In genomic region chrIV:9316068-9316681, ce11 we compare ENCODE assay signal across 5 worm cellular contexts.
TF ChIP-seq lines count a peak whose summit lies in the region.

F49C12.9 (minus strand) TSS chrIV:9316215.
rpn-7 (plus strand) TSS chrIV:9316631.

TF ChIP-seq in whole organism, L1 larva, 84 proteins besides CTCF, POLR2A, EP300 and RAD21 (continues in another document):
- no peak for TF ChIP-seq hlh-4 (tag; optimal IDR thresholded peaks at IDR 0.05; lab: Kevin White, UChicago)
- no peak; the same call in 1 of the 2 replicates for TF ChIP-seq nhr-19 (GFP tag; conservative IDR thresholded peaks at IDR 0.05; lab: Robert Waterston, UW)
- TF ChIP-seq dpl-1 (GFP tag; optimal IDR thresholded peaks at IDR 0.05; lab: Kevin White, UChicago), result peak; percentile 11 to 48 (median 47)
- no peak for TF ChIP-seq ceh-90 (tag; optimal IDR thresholded peaks at IDR 0.05; lab: Kevin White, UChicago)
- no peak for TF ChIP-seq egl-27 (tag; optimal IDR thresholded peaks at IDR 0.05; lab: Kevin White, UChicago)
- peak; percentile 69 for TF ChIP-seq nhr-85 (tag; lab: Kevin White, UChicago)
- peak; percentile 98 for TF ChIP-seq skn-1 (tag; optimal IDR thresholded peaks at IDR 0.05; lab: Kevin White, UChicago)
- peak; percentile 61 for TF ChIP-seq unc-130 (tag; optimal IDR thresholded peaks at IDR 0.05; lab: Kevin White, UChicago)
- TF ChIP-seq unc-62 (GFP tag; optimal IDR thresholded peaks at IDR 0.05; lab: Kevin White, UChicago), result no peak
- TF ChIP-seq elt-3 (tag; optimal IDR thresholded peaks at IDR 0.05; lab: Kevin White, UChicago), result no peak
- TF ChIP-seq nhr-77 (tag; optimal IDR thresholded peaks at IDR 0.05; lab: Kevin White, UChicago), result no peak
- no peak for TF ChIP-seq tbx-2 (tag; optimal IDR thresholded peaks at IDR 0.05; lab: Kevin White, UChicago)
- no peak for TF ChIP-seq snpc-4 (tag; optimal IDR thresholded peaks at IDR 0.05; lab: Kevin White, UChicago)
- TF ChIP-seq ceh-82 (tag; optimal IDR thresholded peaks at IDR 0.05; lab: Kevin White, UChicago), result peak in 2 of 3 experiments; percentile 19 to 41
- TF ChIP-seq ces-1 (GFP tag; optimal IDR thresholded peaks at IDR 0.05; lab: Kevin White, UChicago), result no peak
- TF ChIP-seq xbp-1 (tag; optimal IDR thresholded peaks at IDR 0.05; lab: Kevin White, UChicago), result peak; percentile 36
- peak; percentile 37 for TF ChIP-seq swsn-7 (tag; optimal IDR thresholded peaks at IDR 0.05; lab: Kevin White, UChicago)
- no peak for TF ChIP-seq lin-14 (GFP tag; optimal IDR thresholded peaks at IDR 0.05; lab: Kevin White, UChicago)
- TF ChIP-seq egl-13 (tag; optimal IDR thresholded peaks at IDR 0.05; lab: Kevin White, UChicago), result no peak

TF ChIP-seq in whole organism, L3 larva, 47 proteins besides CTCF, POLR2A, EP300 and RAD21 (continues in another document):
- TF ChIP-seq lin-15B (tag; optimal IDR thresholded peaks at IDR 0.05; lab: Kevin White, UChicago) (peak; percentile 5), pha-4 (tag; optimal IDR thresholded peaks at IDR 0.05; lab: Kevin White, UChicago) (peak; percentile 52), elt-1 (tag; optimal IDR thresholded peaks at IDR 0.05; lab: Kevin White, UChicago) (no peak), nhr-67 (tag; optimal IDR thresholded peaks at IDR 0.05; lab: Kevin White, UChicago) (no peak), nhr-23 (tag; optimal IDR thresholded peaks at IDR 0.05; lab: Kevin White, UChicago) (no peak), nhr-25 (tag; optimal IDR thresholded peaks at IDR 0.05; lab: Kevin White, UChicago) (no peak), egl-5 (tag; optimal IDR thresholded peaks at IDR 0.05; lab: Kevin White, UChicago) (peak; percentile 48), nhr-43 (tag; optimal IDR thresholded peaks at IDR 0.05; lab: Kevin White, UChicago; ENCODE audit: poor library complexity, severe bottlenecking) (peak; percentile 8), nfya-1 (tag; optimal IDR thresholded peaks at IDR 0.05; lab: Kevin White, UChicago; ENCODE audit: insufficient read depth) (peak; percentile 56), aly-2 (tag; optimal IDR thresholded peaks at IDR 0.05; lab: Kevin White, UChicago) (no peak), daf-12 (tag; optimal IDR thresholded peaks at IDR 0.05; lab: Kevin White, UChicago) (no peak), snpc-4 (tag; optimal IDR thresholded peaks at IDR 0.05; lab: Kevin White, UChicago) (peak; percentile 47), skn-1 (tag; optimal IDR thresholded peaks at IDR 0.05; lab: Kevin White, UChicago) (peak; percentile 99), elt-2 (tag; optimal IDR thresholded peaks at IDR 0.05; lab: Kevin White, UChicago) (peak; percentile 24), fos-1 (tag; optimal IDR thresholded peaks at IDR 0.05; lab: Kevin White, UChicago) (no peak), sea-2 (GFP tag; optimal IDR thresholded peaks at IDR 0.05; lab: Kevin White, UChicago) (no peak), nhr-77 (tag; optimal IDR thresholded peaks at IDR 0.05; lab: Kevin White, UChicago) (no peak), pqm-1 (tag; optimal IDR thresholded peaks at IDR 0.05; lab: Kevin White, UChicago) (no peak), ama-1 (optimal IDR thresholded peaks at IDR 0.05; lab: Kevin White, UChicago) (no peak)

TF ChIP-seq in whole organism, early embryonic, 17 proteins besides CTCF, POLR2A, EP300 and RAD21:
- TF ChIP-seq ceh-36 (tag; optimal IDR thresholded peaks at IDR 0.05; lab: Kevin White, UChicago) (peak; percentile 58), scrt-1 (GFP tag; IDR thresholded peaks at IDR 0.05; lab: Robert Waterston, UW) (peak; percentile 65; the same call in 1 of the 2 replicates), aly-1 (tag; optimal IDR thresholded peaks at IDR 0.05; lab: Kevin White, UChicago) (peak; percentile 38), hmbx-1 (tag; optimal IDR thresholded peaks at IDR 0.05; lab: Kevin White, UChicago) (no peak), ets-7 (tag; optimal IDR thresholded peaks at IDR 0.05; lab: Kevin White, UChicago) (peak; percentile 63), tbx-11 (GFP tag; IDR thresholded peaks at IDR 0.05; lab: Robert Waterston, UW) (peak; percentile 62; the same call in 1 of the 2 replicates), ama-1 (optimal IDR thresholded peaks at IDR 0.05; lab: Kevin White, UChicago) (no peak), ceh-13 (GFP tag; optimal IDR thresholded peaks at IDR 0.05; lab: Kevin White, UChicago) (peak; percentile 15), flt-1 (GFP tag; IDR thresholded peaks at IDR 0.05; lab: Robert Waterston, UW) (no peak; the same call in 1 of the 2 replicates), pes-1 (GFP tag; IDR thresholded peaks at IDR 0.05; lab: Robert Waterston, UW) (no peak; the same call in 1 of the 2 replicates), F13C5.2 (tag; optimal IDR thresholded peaks at IDR 0.05; lab: Kevin White, UChicago) (peak; percentile 91), tbx-37 (GFP tag; conservative IDR thresholded peaks at IDR 0.05; lab: Robert Waterston, UW) (peak; percentile 43; the same call in 1 of the 2 replicates), B0310.2 (tag; optimal IDR thresholded peaks at IDR 0.05; lab: Kevin White, UChicago) (no peak), hnd-1 (tag; optimal IDR thresholded peaks at IDR 0.05; lab: Kevin White, UChicago) (no peak), hmg-4 (GFP tag; optimal IDR thresholded peaks at IDR 0.05; lab: Kevin White, UChicago) (no peak), tra-4 (tag; optimal IDR thresholded peaks at IDR 0.05; lab: Kevin White, UChicago) (no peak), sea-1 (GFP tag; conservative IDR thresholded peaks at IDR 0.05; lab: Robert Waterston, UW) (peak; percentile 68)

TF ChIP-seq in whole organism, midembryonic, 9 proteins besides CTCF, POLR2A, EP300 and RAD21:
- TF ChIP-seq T22C8.4 (GFP tag; IDR thresholded peaks at IDR 0.05; lab: Robert Waterston, UW), result no peak
- TF ChIP-seq cog-1 (tag; optimal IDR thresholded peaks at IDR 0.05; lab: Kevin White, UChicago), result peak; percentile 52
- TF ChIP-seq flt-1 (GFP tag; IDR thresholded peaks at IDR 0.05; lab: Robert Waterston, UW), result no peak; the same call in none of the 2 replicates
- peak; percentile 81 for TF ChIP-seq tab-1 (GFP tag; IDR thresholded peaks at IDR 0.05; lab: Robert Waterston, UW)
- peak; percentile 86 for TF ChIP-seq med-1 (GFP tag; optimal IDR thresholded peaks at IDR 0.05; lab: Kevin White, UChicago; ENCODE audit: insufficient read depth)
- TF ChIP-seq ztf-23 (GFP tag; IDR thresholded peaks at IDR 0.05; lab: Robert Waterston, UW), result peak; percentile 85

TF ChIP-seq in whole organism, young adult, 124 proteins besides CTCF, POLR2A, EP300 and RAD21:
- TF ChIP-seq rec-8 (tag; optimal IDR thresholded peaks at IDR 0.05; lab: Kevin White, UChicago), result no peak
- 0 out of 2 replicates have a peak, but pooled peaks have one; percentile 9 for TF ChIP-seq attf-3 (GFP tag; conservative IDR thresholded peaks at IDR 0.05; lab: Robert Waterston, UW)
- TF ChIP-seq Y95B8A.8 (GFP tag; IDR thresholded peaks at IDR 0.05; lab: Robert Waterston, UW), result no peak
- TF ChIP-seq snpc-3.4 (tag; optimal IDR thresholded peaks at IDR 0.05; lab: Kevin White, UChicago), result peak; percentile 10
- TF ChIP-seq dox-1 (GFP tag; IDR thresholded peaks at IDR 0.05; lab: Robert Waterston, UW), result 0 out of 2 replicates have a peak, but pooled peaks have one; percentile 30
- no peak for TF ChIP-seq snpc-1.1 (tag; optimal IDR thresholded peaks at IDR 0.05; lab: Kevin White, UChicago; ENCODE audit: insufficient read depth)
- TF ChIP-seq lin-54 (GFP tag; optimal IDR thresholded peaks at IDR 0.05; lab: Kevin White, UChicago), result peak; percentile 8
- TF ChIP-seq rpc-1 (optimal IDR thresholded peaks at IDR 0.05; lab: Kevin White, UChicago), result peak; percentile 9
- no peak for TF ChIP-seq rpc-1 (tag; optimal IDR thresholded peaks at IDR 0.05; lab: Kevin White, UChicago)
- TF ChIP-seq ama-1 (optimal IDR thresholded peaks at IDR 0.05; lab: Kevin White, UChicago), result no peak
- TF ChIP-seq ama-1 (GFP tag; optimal IDR thresholded peaks at IDR 0.05; lab: Kevin White, UChicago), result no peak
- TF ChIP-seq nhr-80 (tag; optimal IDR thresholded peaks at IDR 0.05; lab: Kevin White, UChicago), result peak; percentile 4
- peak; percentile 21; the same call in 1 of the 2 replicates for TF ChIP-seq cebp-1 (GFP tag; IDR thresholded peaks at IDR 0.05; lab: Robert Waterston, UW)
- peak; percentile 79 for TF ChIP-seq cebp-1 (tag; optimal IDR thresholded peaks at IDR 0.05; lab: Kevin White, UChicago)
- TF ChIP-seq hmg-1.2 (GFP tag; IDR thresholded peaks at IDR 0.05; lab: Robert Waterston, UW), result peak; percentile 22; the same call in 1 of the 2 replicates
- TF ChIP-seq D2030.7 (GFP tag; IDR thresholded peaks at IDR 0.05; lab: Robert Waterston, UW), result peak; percentile 29; the same call in 1 of the 2 replicates
- peak in 1 of 3 experiments; percentile 29 for TF ChIP-seq lin-35 (GFP tag; optimal IDR thresholded peaks at IDR 0.05; lab: Kevin White, UChicago)
- TF ChIP-seq snpc-4 (GFP tag; optimal IDR thresholded peaks at IDR 0.05; lab: Kevin White, UChicago), result no peak
- peak in 3 of 4 experiments; percentile 1 to 45 (median 15) for TF ChIP-seq snpc-4 (tag; optimal IDR thresholded peaks at IDR 0.05; lab: Kevin White, UChicago)

Comparison
In these comparisons a context has a peak if more than half of its experiments do, and no peak if none do; other contexts are left out.
1. Of the 8 proteins assayed by ChIP-seq in both whole organism, young adult and whole organism, L1 larva: peak only in whole organism, young adult: snpc-4; only in whole organism, L1 larva: dpl-1, efl-1 and unc-130; in both: none; in neither: 3; mixed calls (peak in some experiments, not most) for 1.